Worm (Caenorhabditis elegans) whole organism, L2 larva: Measurements from ENCODE around the gene T21B4.15.

Source experiments
- F13H6.1 ChIP-seq: sonication (generic microtip); optimal IDR thresholded peaks from 2 replicates; lab custom pipeline; 2016; ENCODE audit warnings: missing genetic modification characterization, missing compliant biosample characterization
- elt-3 ChIP-seq: sonication (generic microtip); optimal IDR thresholded peaks from 2 replicates; lab custom pipeline; 2017; ENCODE audit warnings: missing biosample characterization, missing genetic modification characterization
- lin-39 ChIP-seq: fragments of 150-350 bp; optimal IDR thresholded peaks from 2 replicates; lab custom pipeline; 2014; ENCODE audit warnings: missing biosample characterization, missing genetic modification reagents, missing genetic modification characterization
- nhr-10 ChIP-seq: sonication (generic microtip); optimal IDR thresholded peaks from 2 replicates; lab custom pipeline; 2017; ENCODE audit warnings: missing biosample characterization, missing genetic modification characterization
- nhr-11 ChIP-seq: fragments of 150-350 bp; optimal IDR thresholded peaks from 2 replicates; lab custom pipeline; 2014; ENCODE audit warnings: missing biosample characterization, missing genetic modification characterization
- nhr-12 ChIP-seq: fragments of 150-350 bp; optimal IDR thresholded peaks from 2 replicates; lab custom pipeline; 2014; ENCODE audit warnings: missing biosample characterization, missing genetic modification characterization
- nhr-23 ChIP-seq: fragments of 150-350 bp; optimal IDR thresholded peaks from 2 replicates; lab custom pipeline; 2014; ENCODE audit warnings: missing biosample characterization, missing genetic modification reagents, missing genetic modification characterization
- nhr-237 ChIP-seq: fragments of 150-350 bp; optimal IDR thresholded peaks from 2 replicates; lab custom pipeline; 2014; ENCODE audit warnings: missing biosample characterization, missing genetic modification characterization
- nhr-25 ChIP-seq: fragments of 150-350 bp; sonication (generic microtip); optimal IDR thresholded peaks from 3 replicates; lab custom pipeline; 2014; ENCODE audit warnings: missing biosample characterization, missing genetic modification characterization
- nhr-77 ChIP-seq: fragments of 150-350 bp; optimal IDR thresholded peaks from 2 replicates; lab custom pipeline; 2014; ENCODE audit warnings: missing biosample characterization, missing genetic modification characterization
- snpc-4 ChIP-seq: fragments of 150-350 bp; optimal IDR thresholded peaks from 2 replicates; lab custom pipeline; 2014; ENCODE audit warnings: missing biosample characterization, missing genetic modification characterization
- unc-62 ChIP-seq: fragments of 150-350 bp; optimal IDR thresholded peaks from 2 replicates; lab custom pipeline; 2014; ENCODE audit warnings: missing biosample characterization, missing genetic modification reagents, missing genetic modification characterization

ce11 chrII:12519616-12520015 lies 29.6 kb downstream of the T21B4.15 start, which contains the start of gene ceh-99:
- TF ChIP-seq lin-39 (tag; lab: Kevin White, UChicago), result no peak
- TF ChIP-seq unc-62, result no peak
- no peak for TF ChIP-seq nhr-10
- no peak for TF ChIP-seq nhr-237 (tag; lab: Kevin White, UChicago)
- no peak for TF ChIP-seq F13H6.1
- no peak for TF ChIP-seq elt-3 (tag; lab: Kevin White, UChicago)
- TF ChIP-seq nhr-11, result no peak
- no peak for TF ChIP-seq nhr-77 (tag; lab: Kevin White, UChicago)
- no peak for TF ChIP-seq nhr-25 (tag; lab: Kevin White, UChicago)
- no peak for TF ChIP-seq nhr-23 (tag; lab: Kevin White, UChicago)
- no peak for TF ChIP-seq snpc-4 (tag; lab: Kevin White, UChicago)
- no peak for TF ChIP-seq nhr-12 (tag; lab: Kevin White, UChicago)
